Worm (Caenorhabditis elegans) whole organism, midembryonic: ENCODE data around the gene C18F10.2.

Experiments
- T22C8.4 ChIP-seq: fragments of 200-800 bp; sonication (Bioruptor generic); IDR thresholded peaks from 2 replicates; pipeline ENCODE4 v1.3.6; 2022; ENCODE audit warnings: missing genetic modification characterization, missing compliant biosample characterization
- cog-1 ChIP-seq: sonication (generic microtip); optimal IDR thresholded peaks from 2 replicates; lab custom pipeline; 2016; ENCODE audit warnings: missing genetic modification characterization, missing compliant biosample characterization
- flt-1 ChIP-seq: fragments of 200-800 bp; sonication (Bioruptor generic); IDR thresholded peaks from 2 replicates; pipeline ENCODE4 v1.3.6; 2022; ENCODE audit warnings: missing genetic modification characterization, missing compliant biosample characterization
- klf-2 ChIP-seq: fragments of 200-800 bp; sonication (Bioruptor generic); conservative IDR thresholded peaks from 2 replicates; pipeline ENCODE4 v1.3.6; 2022; ENCODE audit warnings: missing genetic modification reagents, missing genetic modification characterization, missing compliant biosample characterization
- med-1 ChIP-seq: sonication (generic microtip); optimal IDR thresholded peaks from 2 replicates; lab custom pipeline; 2017; ENCODE audit warnings: missing genetic modification characterization, mild to moderate bottlenecking, missing compliant biosample characterization, antibody characterized with exemption, missing genetic modification reagents; ENCODE audit not compliant: insufficient read depth
- ref-1 ChIP-seq: fragments of 200-800 bp; sonication (Bioruptor generic); conservative IDR thresholded peaks from 2 replicates; pipeline ENCODE4 v1.3.6; 2022; ENCODE audit warnings: missing genetic modification reagents, missing genetic modification characterization, missing compliant biosample characterization
- tab-1 ChIP-seq: fragments of 200-800 bp; sonication (Bioruptor generic); IDR thresholded peaks from 2 replicates; pipeline ENCODE4 v1.3.6; 2022; ENCODE audit warnings: missing genetic modification characterization, missing compliant biosample characterization
- ztf-23 ChIP-seq: fragments of 200-800 bp; sonication (Bioruptor generic); IDR thresholded peaks from 2 replicates; pipeline ENCODE4 v1.3.6; 2022; ENCODE audit warnings: missing genetic modification reagents, missing genetic modification characterization, missing compliant biosample characterization
- ztf-29 ChIP-seq: fragments of 200-800 bp; sonication (Bioruptor generic); IDR thresholded peaks from 2 replicates; pipeline ENCODE4 v1.3.6; 2022; ENCODE audit warnings: missing genetic modification reagents, missing genetic modification characterization, missing compliant biosample characterization

The C18F10.2 gene

DNA sequence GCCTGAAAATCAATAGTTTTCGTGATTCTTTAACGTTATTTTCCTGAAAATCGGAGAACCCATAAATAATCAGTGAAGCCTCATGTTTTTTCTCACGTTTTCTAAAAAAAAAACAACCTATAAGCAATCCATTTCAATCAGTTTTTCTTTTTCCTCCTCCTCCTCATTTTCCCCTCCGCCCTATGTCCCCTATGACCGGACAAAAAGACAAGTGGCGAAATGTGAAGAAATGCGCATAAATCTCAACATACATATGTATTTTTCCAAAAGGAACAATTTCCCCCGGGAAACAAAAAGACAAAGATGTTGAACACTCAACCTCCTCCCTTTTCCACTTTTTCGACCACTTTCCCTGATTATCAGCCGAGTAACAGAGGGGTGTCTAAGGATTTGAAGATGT lies 42.5 kb downstream of the C18F10.2 start:
- TF ChIP-seq klf-2 (GFP tag; lab: Robert Waterston, UW) (no peak), med-1 (GFP tag; lab: Kevin White, UChicago) (no peak), ref-1 (no peak), T22C8.4 (no peak), cog-1 (tag; lab: Kevin White, UChicago) (no peak), tab-1 (no peak), ztf-23 (GFP tag; lab: Robert Waterston, UW) (no peak), flt-1 (GFP tag; lab: Robert Waterston, UW) (no peak), ztf-29 (GFP tag; lab: Robert Waterston, UW) (no peak)

- TF ChIP-seq ztf-23 (GFP tag; lab: Robert Waterston, UW): no peak
These were observed 43.8 kb downstream of the C18F10.2 start for ce11 chrIII:6316795-6317194.

- no peak for TF ChIP-seq tab-1
- TF ChIP-seq flt-1 (GFP tag; lab: Robert Waterston, UW): no peak
- TF ChIP-seq med-1 (GFP tag; lab: Kevin White, UChicago): no peak
- no peak for TF ChIP-seq cog-1 (tag; lab: Kevin White, UChicago)
- TF ChIP-seq T22C8.4: no peak
These were observed 44.4 kb downstream of the C18F10.2 start for ce11 chrIII:6317345-6317744.

DNA sequence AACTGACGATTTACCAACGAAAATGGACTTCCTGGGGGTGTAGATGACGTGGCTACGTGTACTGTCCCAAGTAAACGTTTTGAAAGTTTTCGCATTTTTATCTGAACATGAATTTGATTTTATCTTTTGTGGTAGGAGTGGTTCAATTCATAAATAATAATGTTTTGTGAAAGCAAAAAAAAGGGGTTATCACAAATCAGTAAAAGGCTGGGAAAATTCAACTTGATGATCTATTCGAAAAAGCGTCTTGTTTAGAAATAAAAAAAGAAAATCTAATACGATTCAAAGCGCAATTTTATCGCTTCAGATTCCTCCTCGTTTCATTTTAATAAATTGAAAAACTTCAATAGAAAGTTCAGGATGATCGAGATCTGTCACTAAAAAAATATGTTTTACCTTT lies 51.2 kb downstream of the C18F10.2 start, which contains the start of gene C56G2.5:
Gene C56G2.5 (minus strand): TSS at position 101 of the 400 bp plus-strand sequence.
- TF ChIP-seq tab-1 (no peak), klf-2 (GFP tag; lab: Robert Waterston, UW) (no peak), ref-1 (no peak), flt-1 (GFP tag; lab: Robert Waterston, UW) (no peak), ztf-23 (GFP tag; lab: Robert Waterston, UW) (no peak), med-1 (GFP tag; lab: Kevin White, UChicago) (no peak), ztf-29 (GFP tag; lab: Robert Waterston, UW) (no peak), cog-1 (tag; lab: Kevin White, UChicago) (no peak), T22C8.4 (no peak)
